Fruit fly (Drosophila melanogaster): ENCODE data around the gene CG8312.

- TF ChIP-seq toe (GFP tag; optimal IDR thresholded peaks at IDR 0.05) (no peak), CG11617 (GFP tag; optimal IDR thresholded peaks at IDR 0.05) (no peak), CG1620 (GFP tag; optimal IDR thresholded peaks at IDR 0.05) (no peak), bab1 (GFP tag; optimal IDR thresholded peaks at IDR 0.05) (no peak), pad (GFP tag; optimal IDR thresholded peaks at IDR 0.05) (no peak)
Observed at dm6 chr3R:9561121-9561520, 30.0 kb upstream of the CG8312 start.
